Fruit fly (Drosophila melanogaster) whole organism, wandering third instar larva: ENCODE data around the gene CG7675.

Experiments used
- Abd-B ChIP-seq: fragments of >200 bp; optimal IDR thresholded peaks from 2 replicates; lab custom pipeline; 2017; ENCODE audit warnings: missing biosample characterization, missing genetic modification characterization
- CG32264 ChIP-seq: fragments of 200-800 bp; sonication (Bioruptor generic); optimal IDR thresholded peaks from 2 replicates; lab custom pipeline; 2016; ENCODE audit warnings: missing biosample characterization, missing genetic modification characterization
- CG9705 ChIP-seq: fragments of 200-800 bp; sonication (Bioruptor generic); optimal IDR thresholded peaks from 2 replicates; lab custom pipeline; 2018; ENCODE audit warnings: missing biosample characterization, mild to moderate bottlenecking, missing genetic modification characterization
- CrebA ChIP-seq: fragments of 200-800 bp; sonication (Bioruptor generic); optimal IDR thresholded peaks from 2 replicates; lab custom pipeline; 2016; ENCODE audit warnings: missing biosample characterization, mild to moderate bottlenecking, missing genetic modification characterization, borderline replicate concordance
- Dfd ChIP-seq: fragments of >200 bp; optimal IDR thresholded peaks from 2 replicates; lab custom pipeline; 2017; ENCODE audit warnings: missing biosample characterization, missing genetic modification characterization
- Dif ChIP-seq: fragments of 200-275, 200-300 bp; sonication (Bioruptor generic); optimal IDR thresholded peaks from 2 replicates; lab custom pipeline; 2018; ENCODE audit warnings: missing biosample characterization, missing genetic modification characterization; ENCODE audit not compliant: partially characterized antibody
- GATAd ChIP-seq: sonication (Bioruptor generic); optimal IDR thresholded peaks from 2 replicates; lab custom pipeline; 2016; ENCODE audit warnings: missing biosample characterization, missing genetic modification characterization
- HLH106 ChIP-seq: fragments of 200-800 bp; optimal IDR thresholded peaks from 3 replicates; lab custom pipeline; 2019; ENCODE audit warnings: missing biosample characterization, mild to moderate bottlenecking, missing genetic modification characterization, moderate library complexity
- Hnf4 ChIP-seq: fragments of 200-800 bp; sonication (Bioruptor generic); optimal IDR thresholded peaks from 2 replicates; lab custom pipeline; 2016; ENCODE audit warnings: missing biosample characterization, mild to moderate bottlenecking, missing genetic modification characterization
- Hr78 ChIP-seq: fragments of >200 bp; optimal IDR thresholded peaks from 2 replicates; lab custom pipeline; 2017; ENCODE audit warnings: missing biosample characterization, missing genetic modification characterization
- Hr83 ChIP-seq: fragments of 200-300 bp; sonication (Bioruptor generic); optimal IDR thresholded peaks from 2 replicates; lab custom pipeline; 2016; ENCODE audit warnings: missing biosample characterization, mild to moderate bottlenecking, missing genetic modification characterization, moderate library complexity; ENCODE audit not compliant: poor library complexity, severe bottlenecking
- Jra ChIP-seq: sonication (Bioruptor generic); optimal IDR thresholded peaks from 2 replicates; lab custom pipeline; 2016; ENCODE audit warnings: missing biosample characterization, missing genetic modification characterization
- Mio ChIP-seq: sonication (Bioruptor generic); optimal IDR thresholded peaks from 2 replicates; lab custom pipeline; 2016; ENCODE audit warnings: missing biosample characterization, missing genetic modification characterization
- Myc ChIP-seq: fragments of >200 bp; optimal IDR thresholded peaks from 2 replicates; lab custom pipeline; 2017
- N ChIP-seq: fragments of >200 bp; optimal IDR thresholded peaks from 2 replicates; lab custom pipeline; 2018; ENCODE audit warnings: missing biosample characterization, missing external identifiers, missing genetic modification characterization
- OdsH ChIP-seq: fragments of 200-800 bp; sonication (Bioruptor generic); optimal IDR thresholded peaks from 2 replicates; lab custom pipeline; 2016; ENCODE audit warnings: missing biosample characterization, mild to moderate bottlenecking, missing genetic modification characterization
- Rel ChIP-seq, 2 experiments: fragments of 200-800 bp; sonication (Bioruptor generic) in 1 of 2; optimal IDR thresholded peaks; 2 replicates in 1 of 2; 3 replicates in 1 of 2; lab custom pipeline; 2016 to 2019; ENCODE audit warnings: mild to moderate bottlenecking in 2 of 2, missing biosample characterization in 2 of 2, missing genetic modification characterization in 2 of 2, moderate library complexity in 1 of 2
- Sp1 ChIP-seq: fragments of 200-800 bp; sonication (Bioruptor generic); optimal IDR thresholded peaks from 3 replicates; lab custom pipeline; 2019; ENCODE audit warnings: missing biosample characterization, mild to moderate bottlenecking, missing genetic modification characterization, moderate library complexity
- Vsx2 ChIP-seq: fragments of 200-300, 225-300 bp; sonication (Bioruptor generic); optimal IDR thresholded peaks from 2 replicates; lab custom pipeline; 2018; ENCODE audit warnings: missing biosample characterization, missing genetic modification characterization; ENCODE audit not compliant: partially characterized antibody
- br ChIP-seq: fragments of 200-800 bp; sonication (Bioruptor generic); optimal IDR thresholded peaks from 2 replicates; lab custom pipeline; 2016; ENCODE audit warnings: missing biosample characterization, missing genetic modification characterization
- brk ChIP-seq: fragments of 200-800 bp; sonication (Bioruptor generic); optimal IDR thresholded peaks from 2 replicates; lab custom pipeline; 2016; ENCODE audit warnings: missing biosample characterization, mild to moderate bottlenecking, missing genetic modification characterization
- dl ChIP-seq, 2 experiments: fragments of 175-275, 200-275 bp in 1 of 2; fragments of 200-275 bp in 1 of 2; sonication (Bioruptor generic); optimal IDR thresholded peaks; lab custom pipeline; 2018; ENCODE audit warnings: mild to moderate bottlenecking in 2 of 2, missing biosample characterization in 2 of 2, missing genetic modification characterization in 2 of 2, moderate library complexity in 2 of 2; ENCODE audit not compliant: partially characterized antibody in 2 of 2, insufficient read depth in 1 of 2
- dmrt93B ChIP-seq: fragments of 200-800 bp; sonication (Bioruptor generic); optimal IDR thresholded peaks from 2 replicates; lab custom pipeline; 2018; ENCODE audit warnings: missing biosample characterization, mild to moderate bottlenecking, missing genetic modification characterization
- dsf ChIP-seq: sonication (Bioruptor generic); optimal IDR thresholded peaks from 2 replicates; lab custom pipeline; 2016; ENCODE audit warnings: missing biosample characterization, missing genetic modification characterization, borderline replicate concordance
- ey ChIP-seq: fragments of 200-800 bp; sonication (Bioruptor generic); optimal IDR thresholded peaks from 2 replicates; lab custom pipeline; 2016; ENCODE audit warnings: missing biosample characterization, missing genetic modification characterization
- foxo ChIP-seq, 2 experiments: fragments of 200-800 bp; sonication (Bioruptor generic); optimal IDR thresholded peaks; 2 replicates in 1 of 2; 3 replicates in 1 of 2; lab custom pipeline; 2016 to 2017; ENCODE audit warnings: missing biosample characterization in 2 of 2, missing genetic modification characterization in 2 of 2
- fru ChIP-seq: fragments of 200-800 bp; sonication (Bioruptor generic); optimal IDR thresholded peaks from 3 replicates; lab custom pipeline; 2016; ENCODE audit warnings: missing biosample characterization, mild to moderate bottlenecking, missing genetic modification characterization
- h ChIP-seq: fragments of 200-800 bp; sonication (Bioruptor generic); optimal IDR thresholded peaks from 3 replicates; lab custom pipeline; 2016; ENCODE audit warnings: missing biosample characterization, mild to moderate bottlenecking, missing genetic modification characterization
- jim ChIP-seq: fragments of 175-275, 200-325 bp; sonication (Bioruptor generic); optimal IDR thresholded peaks from 2 replicates; lab custom pipeline; 2016; ENCODE audit warnings: missing biosample characterization, mild to moderate bottlenecking, missing genetic modification characterization
- lola ChIP-seq: fragments of >200 bp; optimal IDR thresholded peaks from 2 replicates; lab custom pipeline; 2017; ENCODE audit warnings: missing biosample characterization, missing genetic modification characterization
- pan ChIP-seq: fragments of >200 bp; optimal IDR thresholded peaks from 2 replicates; lab custom pipeline; 2017
- psq ChIP-seq: fragments of 200-800 bp; sonication (Bioruptor generic); optimal IDR thresholded peaks from 3 replicates; lab custom pipeline; 2017; ENCODE audit warnings: missing biosample characterization, mild to moderate bottlenecking, missing genetic modification characterization, moderate library complexity
- rgr ChIP-seq: fragments of 200-800 bp; sonication (Bioruptor generic); optimal IDR thresholded peaks from 3 replicates; lab custom pipeline; 2016; ENCODE audit warnings: missing biosample characterization, mild to moderate bottlenecking, missing genetic modification characterization
- sage ChIP-seq: fragments of 200-800 bp; sonication (Bioruptor generic); optimal IDR thresholded peaks from 2 replicates; lab custom pipeline; 2016; ENCODE audit warnings: missing biosample characterization, mild to moderate bottlenecking, missing genetic modification characterization
- sv ChIP-seq: fragments of 200-800 bp; sonication (Bioruptor generic); optimal IDR thresholded peaks from 3 replicates; lab custom pipeline; 2016; ENCODE audit warnings: missing biosample characterization, missing genetic modification characterization
- tai ChIP-seq: sonication (Bioruptor generic); optimal IDR thresholded peaks from 2 replicates; lab custom pipeline; 2016; ENCODE audit warnings: missing biosample characterization, missing genetic modification characterization
- usp ChIP-seq: fragments of >200 bp; optimal IDR thresholded peaks from 2 replicates; lab custom pipeline; 2017; ENCODE audit warnings: missing biosample characterization, missing genetic modification characterization
- woc ChIP-seq: sonication (Bioruptor generic); optimal IDR thresholded peaks from 2 replicates; lab custom pipeline; 2016; ENCODE audit warnings: missing biosample characterization, mild to moderate bottlenecking, missing genetic modification characterization

CG7675 gene

DNA sequence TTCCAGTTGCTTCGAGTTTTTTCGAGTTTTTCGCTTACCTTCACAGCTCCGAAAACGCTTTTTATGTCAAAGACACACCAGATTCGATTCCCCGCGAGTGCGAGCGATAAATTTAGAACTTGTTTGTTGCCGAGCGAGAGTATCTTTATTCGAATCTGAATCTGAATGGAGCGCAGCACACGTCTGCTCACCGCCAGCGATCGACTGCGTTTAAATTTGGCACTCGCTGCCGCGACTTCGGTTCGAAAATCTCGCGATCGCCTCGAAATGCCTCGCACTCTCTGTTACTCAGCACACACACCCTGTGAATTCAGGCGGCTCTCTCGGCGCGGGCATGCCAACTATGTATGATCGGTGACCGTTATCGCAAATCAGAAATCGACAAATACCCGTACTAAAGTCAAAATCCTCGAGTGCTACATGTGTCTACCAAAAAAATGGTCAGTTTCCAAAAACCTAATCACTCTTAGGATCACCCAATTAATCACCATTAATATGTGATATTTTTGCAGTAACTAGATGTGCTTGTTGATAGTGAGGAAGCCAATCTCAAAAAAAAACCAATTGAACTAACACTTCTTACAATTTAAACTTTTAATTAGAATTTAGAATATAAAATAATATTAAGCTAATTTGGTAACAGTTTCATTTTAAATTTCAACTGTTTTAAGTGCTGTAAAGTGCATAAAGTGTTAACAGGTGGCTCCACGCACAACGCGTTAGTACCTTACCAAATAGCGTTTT is 18.1 kb upstream of the CG7675 start, which contains the start of gene Vha100-2:
TSS of gene Vha100-2 (minus strand) at position 216 of the 744 bp plus-strand sequence.
- TF ChIP-seq HLH106 (no peak), fru (GFP tag; lab: Kevin White, UChicago) (no peak), dsf (GFP tag; lab: Kevin White, UChicago) (no peak), Hr83 (GFP tag; lab: Kevin White, UChicago) (peak; percentile 84), Hnf4 (GFP tag; lab: Kevin White, UChicago) (peak; percentile 54), ey (GFP tag; lab: Kevin White, UChicago) (no peak), sage (GFP tag; lab: Kevin White, UChicago) (no peak), Vsx2 (peak; percentile 90), Hr78 (GFP tag; lab: Kevin White, UChicago) (no peak), psq (GFP tag; lab: Kevin White, UChicago) (no peak), br (GFP tag; lab: Kevin White, UChicago) (no peak), tai (GFP tag; lab: Kevin White, UChicago) (no peak), CrebA (GFP tag; lab: Kevin White, UChicago) (no peak), brk (GFP tag; lab: Kevin White, UChicago) (peak; percentile 63), Abd-B (GFP tag; lab: Kevin White, UChicago) (no peak), woc (GFP tag; lab: Kevin White, UChicago) (peak; percentile 55), sv (GFP tag; lab: Kevin White, UChicago) (peak; percentile 35), OdsH (GFP tag; lab: Kevin White, UChicago) (no peak), dmrt93B (GFP tag; lab: Kevin White, UChicago) (no peak), N (GFP tag; lab: Kevin White, UChicago) (no peak), CG32264 (GFP tag; lab: Kevin White, UChicago) (no peak), Myc (lab: Kevin White, UChicago) (peak; percentile 35), GATAd (no peak), dl (GFP tag; optimal IDR thresholded peaks at IDR 0.05; lab: Kevin White, UChicago; ENCODE audit: insufficient read depth in 1 of 2, partially characterized antibody in 2 of 2) (peak in 1 of 2 experiments; percentile 71), lola (GFP tag; lab: Kevin White, UChicago) (no peak), Dfd (no peak), Jra (GFP tag; lab: Kevin White, UChicago) (peak; percentile 28), rgr (GFP tag; lab: Kevin White, UChicago) (no peak), Mio (GFP tag; lab: Kevin White, UChicago) (no peak), Sp1 (GFP tag; lab: Kevin White, UChicago) (peak; percentile 23), Dif (GFP tag; lab: Kevin White, UChicago) (peak; percentile 77), pan (no peak), h (GFP tag; lab: Kevin White, UChicago) (no peak), Rel (GFP tag; optimal IDR thresholded peaks at IDR 0.05; lab: Kevin White, UChicago) (no peak), Rel (tag; optimal IDR thresholded peaks at IDR 0.05; lab: Kevin White, UChicago) (peak; percentile 28), usp (GFP tag; lab: Kevin White, UChicago) (no peak), CG9705 (GFP tag; lab: Kevin White, UChicago) (no peak), foxo (GFP tag; optimal IDR thresholded peaks at IDR 0.05; lab: Kevin White, UChicago) (peak in 1 of 2 experiments; percentile 27), jim (GFP tag; lab: Kevin White, UChicago) (no peak)
- TF ChIP-seq, all 38 proteins: peak for 13

DNA sequence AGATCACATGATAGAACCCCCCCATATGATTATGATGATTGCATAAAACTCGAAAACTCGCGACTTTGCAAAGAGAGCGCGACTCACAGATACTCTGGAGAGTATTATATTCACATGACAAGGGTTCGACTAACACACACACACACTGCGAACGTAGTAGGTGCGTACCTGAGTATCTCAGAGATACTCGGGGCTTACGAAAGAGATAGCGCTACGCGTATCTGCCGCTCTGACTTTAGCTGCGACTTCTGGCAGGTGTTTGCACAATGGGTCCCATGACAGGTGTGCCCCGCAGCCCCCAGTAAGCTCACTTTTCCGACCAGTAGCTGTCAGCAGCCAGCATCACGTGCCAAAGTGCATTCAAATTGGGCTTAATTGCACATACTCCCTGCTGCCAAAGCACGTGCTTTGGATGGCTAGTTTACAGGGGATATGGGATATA is 17.5 kb upstream of the CG7675 start:
- no peak for TF ChIP-seq ey (GFP tag; lab: Kevin White, UChicago)
- TF ChIP-seq Sp1 (GFP tag; lab: Kevin White, UChicago), result no peak
- TF ChIP-seq Jra (GFP tag; lab: Kevin White, UChicago), result no peak
- TF ChIP-seq dl (GFP tag; optimal IDR thresholded peaks at IDR 0.05; lab: Kevin White, UChicago; ENCODE audit: insufficient read depth in 1 of 2, partially characterized antibody in 2 of 2), result peak; percentile 11 to 51
- no peak for TF ChIP-seq Hr78 (GFP tag; lab: Kevin White, UChicago)
- TF ChIP-seq jim (GFP tag; lab: Kevin White, UChicago), result no peak
- TF ChIP-seq fru (GFP tag; lab: Kevin White, UChicago), result no peak
- no peak for TF ChIP-seq lola (GFP tag; lab: Kevin White, UChicago)
- TF ChIP-seq sage (GFP tag; lab: Kevin White, UChicago), result no peak
- TF ChIP-seq dsf (GFP tag; lab: Kevin White, UChicago), result no peak
- no peak for TF ChIP-seq CrebA (GFP tag; lab: Kevin White, UChicago)
- TF ChIP-seq Dif (GFP tag; lab: Kevin White, UChicago), result peak; percentile 79
- TF ChIP-seq CG32264 (GFP tag; lab: Kevin White, UChicago), result no peak
- no peak for TF ChIP-seq rgr (GFP tag; lab: Kevin White, UChicago)
- no peak for TF ChIP-seq Mio (GFP tag; lab: Kevin White, UChicago)
- no peak for TF ChIP-seq foxo (GFP tag; optimal IDR thresholded peaks at IDR 0.05; lab: Kevin White, UChicago)
- no peak for TF ChIP-seq CG9705 (GFP tag; lab: Kevin White, UChicago)
- no peak for TF ChIP-seq usp (GFP tag; lab: Kevin White, UChicago)
- no peak for TF ChIP-seq OdsH (GFP tag; lab: Kevin White, UChicago)
- TF ChIP-seq Myc (lab: Kevin White, UChicago), result peak; percentile 17
- TF ChIP-seq Vsx2, result peak; percentile 83
- TF ChIP-seq dmrt93B (GFP tag; lab: Kevin White, UChicago), result no peak
- TF ChIP-seq brk (GFP tag; lab: Kevin White, UChicago), result no peak
- no peak for TF ChIP-seq psq (GFP tag; lab: Kevin White, UChicago)
- no peak for TF ChIP-seq GATAd
- TF ChIP-seq Dfd, result no peak
- TF ChIP-seq Abd-B (GFP tag; lab: Kevin White, UChicago), result no peak
- no peak for TF ChIP-seq pan
- TF ChIP-seq br (GFP tag; lab: Kevin White, UChicago), result no peak
- TF ChIP-seq Hnf4 (GFP tag; lab: Kevin White, UChicago), result peak; percentile 53
- no peak for TF ChIP-seq N (GFP tag; lab: Kevin White, UChicago)
- no peak for TF ChIP-seq h (GFP tag; lab: Kevin White, UChicago)
- TF ChIP-seq Hr83 (GFP tag; lab: Kevin White, UChicago), result peak; percentile 76
- no peak for TF ChIP-seq HLH106
- TF ChIP-seq Rel (GFP tag; optimal IDR thresholded peaks at IDR 0.05; lab: Kevin White, UChicago), result no peak
- TF ChIP-seq Rel (tag; optimal IDR thresholded peaks at IDR 0.05; lab: Kevin White, UChicago), result no peak
- TF ChIP-seq sv (GFP tag; lab: Kevin White, UChicago), result no peak
